Worm (Caenorhabditis elegans) whole organism, young adult: ENCODE results near the gene Y57A10C.8.

Experiments used
- atf-7 ChIP-seq: sonication (generic microtip); optimal IDR thresholded peaks from 2 replicates; lab custom pipeline; 2017; ENCODE audit warnings: mild to moderate bottlenecking, missing genetic modification characterization, missing compliant biosample characterization
- nhr-90 ChIP-seq: sonication (generic microtip); optimal IDR thresholded peaks from 2 replicates; lab custom pipeline; 2016; ENCODE audit warnings: missing genotype, mild to moderate bottlenecking, missing genetic modification characterization, missing compliant biosample characterization
- unc-62 ChIP-seq: fragments of 150-350 bp; optimal IDR thresholded peaks from 2 replicates; lab custom pipeline; 2014; ENCODE audit warnings: missing biosample characterization, missing genetic modification reagents, missing genetic modification characterization

- TF ChIP-seq atf-7 (tag; lab: Kevin White, UChicago) (no peak), nhr-90 (tag; lab: Kevin White, UChicago) (no peak), unc-62 (GFP tag; lab: Kevin White, UChicago) (no peak)
These were observed 23.2 kb upstream of the Y57A10C.8 start, which contains the start of the genes sre-35 and sre-33 for ce11 chrII:12452754-12453352.
